Fruit fly (Drosophila melanogaster) whole organism, embryonic: ENCODE data around the gene RpS2.
A peak's percentile ranks its signal among the peaks of the same experiment; 100 is the strongest.

ENCODE experiments used
- Ada2b ChIP-seq: fragments of 200-800 bp; sonication (Bioruptor generic); IDR thresholded peaks from 2 replicates; pipeline ENCODE4 v1.3.6; 2022; ENCODE audit warnings: missing biosample characterization, missing genetic modification characterization
- CG12104 ChIP-seq: fragments of 200-800 bp; sonication (Bioruptor generic); optimal IDR thresholded peaks from 3 replicates; lab custom pipeline; 2016; ENCODE audit warnings: missing biosample characterization, missing genetic modification characterization
- CG12299 ChIP-seq: fragments of 200-800 bp; sonication (Bioruptor generic); optimal IDR thresholded peaks from 2 replicates; lab custom pipeline; 2018; ENCODE audit warnings: missing biosample characterization, mild to moderate bottlenecking, missing genetic modification characterization
- CG13624 ChIP-seq: fragments of 200-800 bp; sonication (Bioruptor generic); optimal IDR thresholded peaks from 2 replicates; lab custom pipeline; 2016; ENCODE audit warnings: missing biosample characterization, missing genetic modification characterization
- CG14050 ChIP-seq: fragments of 200-800 bp; sonication (Bioruptor generic); IDR thresholded peaks from 3 replicates; pipeline ENCODE4 v1.3.6; 2022; ENCODE audit warnings: missing biosample characterization, missing genetic modification characterization
- CG17612 ChIP-seq: fragments of 200-800 bp; sonication (Bioruptor generic); IDR thresholded peaks from 2 replicates; pipeline ENCODE4 v1.3.6; 2022; ENCODE audit warnings: missing biosample characterization, missing genetic modification characterization
- CG18476 ChIP-seq: fragments of 200-800 bp; sonication (Bioruptor generic); optimal IDR thresholded peaks from 2 replicates; lab custom pipeline; 2016; ENCODE audit warnings: missing biosample characterization, mild to moderate bottlenecking, missing genetic modification characterization
- CG2889 ChIP-seq: fragments of 200-800 bp; sonication (Bioruptor generic); IDR thresholded peaks from 3 replicates; pipeline ENCODE4 v1.3.6; 2022; ENCODE audit warnings: missing biosample characterization, missing genetic modification characterization
- CG30020 ChIP-seq: fragments of 200-800 bp; optimal IDR thresholded peaks from 2 replicates; lab custom pipeline; 2019; ENCODE audit warnings: missing biosample characterization, mild to moderate bottlenecking, missing genetic modification characterization, moderate library complexity
- CG30431 ChIP-seq: fragments of 200-800 bp; sonication (Bioruptor generic); optimal IDR thresholded peaks from 2 replicates; lab custom pipeline; 2017; ENCODE audit warnings: missing biosample characterization, missing genetic modification characterization
- CG34376 ChIP-seq: fragments of 200-800 bp; sonication (Bioruptor generic); optimal IDR thresholded peaks from 2 replicates; lab custom pipeline; 2018; ENCODE audit warnings: missing biosample characterization, mild to moderate bottlenecking, missing genetic modification characterization
- CG3838 ChIP-seq: fragments of 200-800 bp; sonication (Bioruptor generic); optimal IDR thresholded peaks from 3 replicates; lab custom pipeline; 2016; ENCODE audit warnings: missing biosample characterization, missing genetic modification characterization
- CG6254 ChIP-seq: fragments of 200-800 bp; sonication (Bioruptor generic); optimal IDR thresholded peaks from 3 replicates; lab custom pipeline; 2017; ENCODE audit warnings: mild to moderate bottlenecking, missing biosample characterization, missing genetic modification reagents, missing genetic modification characterization
- CG6765 ChIP-seq: fragments of 200-800 bp; sonication (Bioruptor generic); optimal IDR thresholded peaks from 3 replicates; lab custom pipeline; 2017; ENCODE audit warnings: missing biosample characterization, mild to moderate bottlenecking, missing genetic modification characterization
- CG7786 ChIP-seq: fragments of 200-800 bp; sonication (Bioruptor generic); optimal IDR thresholded peaks from 2 replicates; lab custom pipeline; 2016; ENCODE audit warnings: missing biosample characterization, missing genetic modification characterization
- CG7928 ChIP-seq: fragments of 200-800 bp; sonication (Bioruptor generic); optimal IDR thresholded peaks from 2 replicates; lab custom pipeline; 2017; ENCODE audit warnings: missing biosample characterization, mild to moderate bottlenecking, missing genetic modification characterization
- CG7987 ChIP-seq: fragments of 200-800 bp; sonication (Bioruptor generic); optimal IDR thresholded peaks from 2 replicates; lab custom pipeline; 2018; ENCODE audit warnings: missing biosample characterization, mild to moderate bottlenecking, missing genetic modification characterization, moderate library complexity
- CG8281 ChIP-seq: fragments of 200-800 bp; sonication (Bioruptor generic); optimal IDR thresholded peaks from 2 replicates; lab custom pipeline; 2018; ENCODE audit warnings: missing biosample characterization, mild to moderate bottlenecking, missing genetic modification characterization, moderate library complexity
- CG8359 ChIP-seq: fragments of 200-800 bp; sonication (Bioruptor generic); optimal IDR thresholded peaks from 2 replicates; lab custom pipeline; 2017; ENCODE audit warnings: missing biosample characterization, mild to moderate bottlenecking, missing genetic modification characterization, borderline replicate concordance
- Dfd ChIP-seq, 2 experiments: fragments of >200 bp; optimal IDR thresholded peaks; 2 replicates each; lab custom pipeline; 2017; ENCODE audit warnings: missing biosample characterization in 2 of 2, missing genetic modification characterization in 2 of 2
- Ets65A ChIP-seq: fragments of 200-800 bp; sonication (Bioruptor generic); peaks from one replicate; lab custom pipeline; 2016; ENCODE audit warnings: missing biosample characterization, missing genetic modification characterization
- Gug ChIP-seq: fragments of 200-800 bp; sonication (Bioruptor generic); IDR thresholded peaks from 4 replicates; pipeline ENCODE4 v1.3.6; 2022; ENCODE audit warnings: missing biosample characterization, missing genetic modification characterization
- HLH4C ChIP-seq: fragments of 200-800 bp; sonication (Bioruptor generic); IDR thresholded peaks from 3 replicates; pipeline ENCODE4 v1.3.6; 2022; ENCODE audit warnings: missing biosample characterization, missing genetic modification characterization; ENCODE audit not compliant: partially characterized antibody
- Hand ChIP-seq: fragments of 200-800 bp; sonication (Bioruptor generic); optimal IDR thresholded peaks from 2 replicates; lab custom pipeline; 2017; ENCODE audit warnings: mild to moderate bottlenecking, missing biosample characterization, missing genetic modification reagents, missing genetic modification characterization
- Kr ChIP-seq: fragments of 200-800 bp; sonication (Bioruptor generic); optimal IDR thresholded peaks from 2 replicates; lab custom pipeline; 2017; ENCODE audit warnings: missing biosample characterization, mild to moderate bottlenecking, missing genetic modification characterization
- Mad ChIP-seq: fragments of 200-800 bp; sonication (Bioruptor generic); optimal IDR thresholded peaks from 2 replicates; lab custom pipeline; 2016; ENCODE audit warnings: missing biosample characterization, missing genetic modification characterization
- NC2α ChIP-seq: fragments of 200-800 bp; sonication (Bioruptor generic); optimal IDR thresholded peaks from 2 replicates; lab custom pipeline; 2016; ENCODE audit warnings: missing biosample characterization, missing genetic modification characterization
- Nf-YA ChIP-seq: fragments of 200-800 bp; sonication (Bioruptor generic); IDR thresholded peaks from 2 replicates; pipeline ENCODE4 v1.3.6; 2022; ENCODE audit warnings: missing biosample characterization, missing genetic modification characterization
- Ravus ChIP-seq: fragments of 200-800 bp; sonication (Bioruptor generic); IDR thresholded peaks from 2 replicates; pipeline ENCODE4 v1.3.6; 2022; ENCODE audit warnings: missing biosample characterization, missing genetic modification characterization
- Rx ChIP-seq: fragments of 200-800 bp; sonication (Bioruptor generic); IDR thresholded peaks from 2 replicates; pipeline ENCODE4 v1.3.6; 2022; ENCODE audit warnings: missing biosample characterization, missing genetic modification characterization
- Sry-β ChIP-seq: fragments of 200-800 bp; sonication (Bioruptor generic); optimal IDR thresholded peaks from 2 replicates; lab custom pipeline; 2018; ENCODE audit warnings: missing biosample characterization, mild to moderate bottlenecking, missing genetic modification characterization, moderate library complexity
- Vsx1 ChIP-seq: fragments of 200-800 bp; sonication (Bioruptor generic); optimal IDR thresholded peaks from 2 replicates; lab custom pipeline; 2017; ENCODE audit warnings: missing biosample characterization, mild to moderate bottlenecking, missing genetic modification characterization, missing genetic modification reagents
- ase ChIP-seq: fragments of 200-800 bp; sonication (Bioruptor generic); IDR thresholded peaks from 3 replicates; pipeline ENCODE4 v1.3.6; 2022; ENCODE audit warnings: missing biosample characterization, missing genetic modification characterization
- bigmax ChIP-seq: fragments of 200-800 bp; sonication (Bioruptor generic); optimal IDR thresholded peaks from 2 replicates; lab custom pipeline; 2018; ENCODE audit warnings: missing biosample characterization, mild to moderate bottlenecking, missing genetic modification characterization
- btn ChIP-seq: fragments of 200-800 bp; sonication (Bioruptor generic); optimal IDR thresholded peaks from 2 replicates; lab custom pipeline; 2016; ENCODE audit warnings: missing biosample characterization, missing genetic modification characterization
- cg ChIP-seq: fragments of 200-800 bp; sonication (Bioruptor generic); optimal IDR thresholded peaks from 3 replicates; lab custom pipeline; 2019; ENCODE audit warnings: missing biosample characterization, mild to moderate bottlenecking, missing genetic modification characterization, moderate library complexity
- corto ChIP-seq: fragments of 200-800 bp; sonication (Bioruptor generic); optimal IDR thresholded peaks from 2 replicates; lab custom pipeline; 2016; ENCODE audit warnings: missing biosample characterization, mild to moderate bottlenecking, missing genetic modification characterization, moderate library complexity
- crol ChIP-seq: fragments of 200-800 bp; sonication (Bioruptor generic); IDR thresholded peaks from 2 replicates; pipeline ENCODE4 v1.3.6; 2022; ENCODE audit warnings: missing biosample characterization, missing genetic modification characterization
- dan ChIP-seq: fragments of 200-800 bp; sonication (Bioruptor generic); IDR thresholded peaks from 2 replicates; pipeline ENCODE4 v1.3.6; 2022; ENCODE audit warnings: missing biosample characterization, missing genetic modification characterization
- danr ChIP-seq: fragments of 200-800 bp; sonication (Bioruptor generic); IDR thresholded peaks from 2 replicates; pipeline ENCODE4 v1.3.6; 2022; ENCODE audit warnings: missing biosample characterization, missing genetic modification characterization
- fd3F ChIP-seq: fragments of 200-800 bp; sonication (Bioruptor generic); optimal IDR thresholded peaks from 2 replicates; lab custom pipeline; 2018; ENCODE audit warnings: missing biosample characterization, mild to moderate bottlenecking, missing genetic modification characterization, moderate library complexity
- gfzf ChIP-seq: fragments of 200-800 bp; sonication (Bioruptor generic); optimal IDR thresholded peaks from 2 replicates; lab custom pipeline; 2016; ENCODE audit warnings: missing biosample characterization, mild to moderate bottlenecking, missing genetic modification characterization, moderate library complexity
- hb ChIP-seq: fragments of 200-800 bp; sonication (Bioruptor generic); IDR thresholded peaks from 3 replicates; pipeline ENCODE4 v1.3.6; 2022; ENCODE audit warnings: missing biosample characterization, missing genetic modification characterization; ENCODE audit not compliant: partially characterized antibody
- insv ChIP-seq, 2 experiments: fragments of 200-800 bp; sonication (Bioruptor generic); optimal IDR thresholded peaks; 3 replicates each; lab custom pipeline; 2016 to 2018; ENCODE audit warnings: missing biosample characterization in 2 of 2, missing genetic modification characterization in 2 of 2
- knrl ChIP-seq: fragments of 200-800 bp; sonication (Bioruptor generic); IDR thresholded peaks from 3 replicates; pipeline ENCODE4 v1.3.6; 2022; ENCODE audit warnings: missing biosample characterization, missing genetic modification characterization; ENCODE audit not compliant: partially characterized antibody
- lmd ChIP-seq: fragments of 200-800 bp; sonication (Bioruptor generic); IDR thresholded peaks from 2 replicates; pipeline ENCODE4 v1.3.6; 2022; ENCODE audit warnings: missing biosample characterization, missing genetic modification characterization
- maf-S ChIP-seq: fragments of 200-800 bp; sonication (Bioruptor generic); optimal IDR thresholded peaks from 2 replicates; lab custom pipeline; 2016; ENCODE audit warnings: missing biosample characterization, missing genetic modification characterization
- org-1 ChIP-seq: fragments of 200-800 bp; sonication (Bioruptor generic); optimal IDR thresholded peaks from 2 replicates; lab custom pipeline; 2017; ENCODE audit warnings: missing biosample characterization, missing genetic modification characterization
- ranshi ChIP-seq: fragments of 200-800 bp; sonication (Bioruptor generic); IDR thresholded peaks from 2 replicates; pipeline ENCODE4 v1.3.6; 2022; ENCODE audit warnings: missing biosample characterization, missing genetic modification characterization
- sna ChIP-seq: fragments of 200-800 bp; sonication (Bioruptor generic); IDR thresholded peaks from 2 replicates; pipeline ENCODE4 v1.3.6; 2022; ENCODE audit warnings: missing biosample characterization, missing genetic modification characterization; ENCODE audit not compliant: partially characterized antibody
- sug ChIP-seq: fragments of 200-800 bp; optimal IDR thresholded peaks from 2 replicates; lab custom pipeline; 2019; ENCODE audit warnings: missing biosample characterization, mild to moderate bottlenecking, missing genetic modification characterization, moderate library complexity
- usp ChIP-seq: fragments of >200 bp; optimal IDR thresholded peaks from 2 replicates; lab custom pipeline; 2017; ENCODE audit warnings: missing biosample characterization, missing genetic modification characterization

RpS2 gene

DNA sequence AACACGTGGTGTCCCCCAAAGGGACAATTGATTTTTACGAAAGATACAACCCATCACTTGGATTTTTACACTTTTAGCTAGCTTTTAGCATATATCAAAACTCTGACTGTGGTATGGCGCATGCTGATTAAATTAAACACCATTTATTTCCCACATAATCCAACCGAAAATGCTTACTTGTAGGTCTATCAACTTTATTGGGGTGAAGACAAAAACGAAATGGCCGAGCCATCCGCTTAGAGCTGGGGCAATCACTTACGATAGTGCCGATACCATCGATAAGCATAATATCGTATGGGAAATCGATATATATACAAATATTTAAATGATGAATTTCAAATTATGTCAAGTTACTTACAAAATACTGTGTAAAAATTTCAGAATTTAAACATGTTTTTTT lies at the start of gene RpS2 (continued):
- TF ChIP-seq bigmax (GFP tag; lab: Kevin White, UChicago) = peak; percentile 66
- no peak for TF ChIP-seq Nf-YA (GFP tag; lab: Robert Waterston, UW)
- TF ChIP-seq knrl (GFP tag; lab: Robert Waterston, UW) = peak; percentile 99
- peak; percentile 97 for TF ChIP-seq hb (GFP tag; lab: Robert Waterston, UW)
- no peak for TF ChIP-seq btn (GFP tag; lab: Kevin White, UChicago)
- no peak for TF ChIP-seq CG12299 (tag; lab: Kevin White, UChicago)
- TF ChIP-seq CG7987 = peak; percentile 68
- peak; percentile 33 for TF ChIP-seq CG13624 (GFP tag; lab: Kevin White, UChicago)
- no peak for TF ChIP-seq maf-S
- TF ChIP-seq Ets65A (GFP tag; lab: Kevin White, UChicago) = no peak
- TF ChIP-seq sna (GFP tag; lab: Robert Waterston, UW) = peak; percentile 98
- TF ChIP-seq ranshi = no peak
- TF ChIP-seq lmd (GFP tag; lab: Robert Waterston, UW) = no peak
- no peak for TF ChIP-seq Hand (GFP tag; lab: Kevin White, UChicago)
- peak; percentile 22 for TF ChIP-seq CG30020 (tag; lab: Kevin White, UChicago)
- no peak for TF ChIP-seq Dfd (GFP tag; optimal IDR thresholded peaks at IDR 0.05; lab: Kevin White, UChicago)
- TF ChIP-seq CG14050 (GFP tag; lab: Robert Waterston, UW) = no peak
- TF ChIP-seq ase = no peak
- TF ChIP-seq CG7928 (GFP tag; lab: Kevin White, UChicago) = no peak
- TF ChIP-seq CG8281 (tag; lab: Kevin White, UChicago) = no peak
- TF ChIP-seq sug = peak; percentile 26
- no peak for TF ChIP-seq CG3838 (GFP tag; lab: Kevin White, UChicago)
- no peak for TF ChIP-seq Ravus (GFP tag; lab: Robert Waterston, UW)
- peak; percentile 8; the same call in 1 of the 4 replicates for TF ChIP-seq Gug (GFP tag; lab: Robert Waterston, UW)
- peak; percentile 59 for TF ChIP-seq Sry-β (GFP tag; lab: Kevin White, UChicago)
- no peak for TF ChIP-seq CG6254 (GFP tag; lab: Kevin White, UChicago)
- TF ChIP-seq dan = no peak
- no peak for TF ChIP-seq Rx
- no peak for TF ChIP-seq crol (GFP tag; lab: Robert Waterston, UW)
- TF ChIP-seq insv (GFP tag; optimal IDR thresholded peaks at IDR 0.05; lab: Kevin White, UChicago) = peak in 1 of 2 experiments; percentile 32
- TF ChIP-seq Ada2b = no peak
- TF ChIP-seq CG34376 (GFP tag; lab: Kevin White, UChicago) = peak; percentile 50
- no peak for TF ChIP-seq CG17612
- TF ChIP-seq usp (GFP tag; lab: Kevin White, UChicago) = no peak
- no peak for TF ChIP-seq CG12104 (GFP tag; lab: Kevin White, UChicago)
- no peak for TF ChIP-seq danr (GFP tag; lab: Robert Waterston, UW)
- no peak for TF ChIP-seq Mad
- no peak for TF ChIP-seq CG18476 (GFP tag; lab: Kevin White, UChicago)
- TF ChIP-seq cg (GFP tag; lab: Kevin White, UChicago) = no peak
- TF ChIP-seq CG2889 (GFP tag; lab: Robert Waterston, UW) = no peak; the same call in 2 of the 3 replicates
- TF ChIP-seq Kr = no peak
- TF ChIP-seq NC2α (GFP tag; lab: Kevin White, UChicago) = no peak
- no peak for TF ChIP-seq Vsx1 (GFP tag; lab: Kevin White, UChicago)
- peak; percentile 98 for TF ChIP-seq HLH4C (GFP tag; lab: Robert Waterston, UW)
- no peak for TF ChIP-seq CG6765
- no peak for TF ChIP-seq org-1 (GFP tag; lab: Kevin White, UChicago)
- TF ChIP-seq CG8359 = no peak
- TF ChIP-seq corto (GFP tag; lab: Kevin White, UChicago) = no peak
- no peak for TF ChIP-seq CG30431
- no peak for TF ChIP-seq CG7786 (GFP tag; lab: Kevin White, UChicago)
- no peak for TF ChIP-seq fd3F (GFP tag; lab: Kevin White, UChicago)
- peak; percentile 18 for TF ChIP-seq gfzf (GFP tag; lab: Kevin White, UChicago)
